Fruit fly (Drosophila melanogaster) whole organism, pupa: ENCODE data around the gene side-III.

ENCODE experiments used
- CG10348 ChIP-seq: fragments of 200-800 bp; sonication (Bioruptor generic); IDR thresholded peaks from 2 replicates; pipeline ENCODE4 v1.3.6; 2022; ENCODE audit warnings: missing biosample characterization, missing genetic modification characterization
- CG12605 ChIP-seq: fragments of 200-800 bp; sonication (Bioruptor generic); IDR thresholded peaks from 2 replicates; pipeline ENCODE4 v1.3.6; 2022; ENCODE audit warnings: missing biosample characterization, missing genetic modification characterization
- CG13204 ChIP-seq: fragments of 200-800 bp; sonication (Bioruptor generic); optimal IDR thresholded peaks from 2 replicates; lab custom pipeline; 2018; ENCODE audit warnings: missing biosample characterization, mild to moderate bottlenecking, missing genetic modification characterization, moderate library complexity
- CG14655 ChIP-seq: fragments of 200-800 bp; sonication (Bioruptor generic); optimal IDR thresholded peaks from 3 replicates; lab custom pipeline; 2017; ENCODE audit warnings: mild to moderate bottlenecking, missing biosample characterization, missing genetic modification reagents, missing genetic modification characterization
- CG15710 ChIP-seq: fragments of 200-800 bp; sonication (Bioruptor generic); optimal IDR thresholded peaks from 2 replicates; lab custom pipeline; 2018; ENCODE audit warnings: missing biosample characterization, mild to moderate bottlenecking, missing genetic modification characterization, moderate library complexity
- CG17806 ChIP-seq: fragments of 200-800 bp; sonication (Bioruptor generic); optimal IDR thresholded peaks from 2 replicates; lab custom pipeline; 2018; ENCODE audit warnings: missing biosample characterization, mild to moderate bottlenecking, missing genetic modification characterization, moderate library complexity
- CG32121 ChIP-seq: fragments of 200-800 bp; sonication (Bioruptor generic); IDR thresholded peaks from 2 replicates; pipeline ENCODE4 v1.3.6; 2022; ENCODE audit warnings: missing biosample characterization, missing genetic modification characterization
- CG34367 ChIP-seq: fragments of 200-800 bp; sonication (Bioruptor generic); optimal IDR thresholded peaks from 2 replicates; lab custom pipeline; 2018; ENCODE audit warnings: missing biosample characterization, mild to moderate bottlenecking, missing genetic modification characterization
- CG4496 ChIP-seq: fragments of 200-800 bp; sonication (Bioruptor generic); IDR thresholded peaks from 3 replicates; pipeline ENCODE4 v1.3.6; 2022; ENCODE audit warnings: missing biosample characterization, missing genetic modification characterization
- CG8159 ChIP-seq: fragments of 200-800 bp; sonication (Bioruptor generic); optimal IDR thresholded peaks from 3 replicates; lab custom pipeline; 2018; ENCODE audit warnings: missing biosample characterization, mild to moderate bottlenecking, missing genetic modification characterization, moderate library complexity
- CG8301 ChIP-seq: fragments of 200-800 bp; sonication (Bioruptor generic); optimal IDR thresholded peaks from 2 replicates; lab custom pipeline; 2018; ENCODE audit warnings: missing biosample characterization, mild to moderate bottlenecking, missing genetic modification characterization
- CG9948 ChIP-seq: fragments of 200-800 bp; sonication (Bioruptor generic); optimal IDR thresholded peaks from 2 replicates; lab custom pipeline; 2018; ENCODE audit warnings: missing biosample characterization, mild to moderate bottlenecking, missing genetic modification characterization, moderate library complexity
- D1 ChIP-seq: fragments of 200-800 bp; sonication (Bioruptor generic); optimal IDR thresholded peaks from 2 replicates; lab custom pipeline; 2018; ENCODE audit warnings: missing biosample characterization, mild to moderate bottlenecking, missing genetic modification characterization, moderate library complexity
- EcR ChIP-seq: fragments of 200-800 bp; sonication (Bioruptor generic); optimal IDR thresholded peaks from 3 replicates; lab custom pipeline; 2019; ENCODE audit warnings: missing biosample characterization, missing genetic modification characterization, mild to moderate bottlenecking, moderate library complexity, missing genetic modification reagents
- Ets98B ChIP-seq: fragments of 200-800 bp; sonication (Bioruptor generic); IDR thresholded peaks from 2 replicates; pipeline ENCODE4 v1.3.6; 2022; ENCODE audit warnings: missing biosample characterization, missing genetic modification characterization
- Pif1A ChIP-seq: fragments of 200-800 bp; sonication (Bioruptor generic); optimal IDR thresholded peaks from 3 replicates; lab custom pipeline; 2016; ENCODE audit warnings: missing biosample characterization, missing genetic modification characterization
- Pif1B ChIP-seq: fragments of 200-800 bp; sonication (Bioruptor generic); optimal IDR thresholded peaks from 3 replicates; lab custom pipeline; 2016; ENCODE audit warnings: missing biosample characterization, missing genetic modification characterization
- Snoo ChIP-seq: fragments of 200-800 bp; sonication (Bioruptor generic); optimal IDR thresholded peaks from 3 replicates; lab custom pipeline; 2017; ENCODE audit warnings: missing biosample characterization, mild to moderate bottlenecking, missing genetic modification characterization, inconsistent platforms
- fd96Ca ChIP-seq: fragments of 200-800 bp; sonication (Bioruptor generic); IDR thresholded peaks from 3 replicates; pipeline ENCODE4 v1.3.6; 2022; ENCODE audit warnings: missing biosample characterization, missing genetic modification characterization
- gl ChIP-seq: fragments of 200-800 bp; sonication (Bioruptor generic); optimal IDR thresholded peaks from 2 replicates; lab custom pipeline; 2018; ENCODE audit warnings: missing biosample characterization, mild to moderate bottlenecking, missing genetic modification characterization
- rn ChIP-seq: fragments of 200-800 bp; sonication (Bioruptor generic); IDR thresholded peaks from 2 replicates; pipeline ENCODE4 v1.3.6; 2022; ENCODE audit warnings: missing biosample characterization, missing genetic modification characterization

The side-III gene

DNA sequence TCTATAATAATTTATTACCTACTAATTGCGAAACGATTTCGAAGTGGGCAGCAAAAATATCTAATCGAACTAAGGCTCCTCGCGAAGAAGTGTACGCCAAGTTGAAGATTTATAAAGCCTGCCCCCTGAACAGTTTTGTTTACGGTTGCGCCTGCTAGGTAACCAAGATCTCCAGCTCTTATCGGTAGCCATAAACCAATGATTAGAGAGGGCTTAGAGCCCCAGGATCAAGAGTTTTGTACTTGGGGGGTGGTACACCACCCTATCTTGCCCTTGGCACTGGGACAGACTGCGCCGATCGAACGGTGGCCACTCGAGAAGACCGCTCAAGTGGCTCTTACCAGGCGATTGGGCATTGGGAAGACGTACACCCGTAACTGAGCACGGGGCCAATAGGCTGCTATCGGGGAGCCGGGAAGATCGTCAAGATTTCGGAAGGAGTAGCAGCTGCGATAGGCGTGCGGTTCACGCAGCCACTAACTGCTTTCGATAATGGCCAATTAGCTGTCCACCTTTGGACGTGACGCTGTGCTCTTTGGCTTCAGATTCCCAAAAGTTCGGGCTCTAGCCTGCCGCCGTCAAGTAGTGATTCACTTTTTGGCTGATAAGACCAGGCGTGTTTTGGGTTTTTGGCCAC is 126.9 kb downstream of the side-III start:
- TF ChIP-seq CG12605 (GFP tag; lab: Robert Waterston, UW), result no peak
- no peak for TF ChIP-seq Snoo (tag; lab: Kevin White, UChicago)
- TF ChIP-seq CG17806 (tag; lab: Kevin White, UChicago), result no peak
- TF ChIP-seq CG9948 (tag; lab: Kevin White, UChicago), result no peak
- TF ChIP-seq CG32121 (GFP tag; lab: Robert Waterston, UW), result no peak
- TF ChIP-seq D1, result no peak
- TF ChIP-seq CG13204 (GFP tag; lab: Kevin White, UChicago), result no peak
- no peak for TF ChIP-seq CG14655 (GFP tag; lab: Kevin White, UChicago)
- no peak for TF ChIP-seq fd96Ca (GFP tag; lab: Robert Waterston, UW)
- no peak for TF ChIP-seq Pif1B (GFP tag; lab: Kevin White, UChicago)
- TF ChIP-seq Pif1A (GFP tag; lab: Kevin White, UChicago), result no peak
- TF ChIP-seq EcR, result no peak
- TF ChIP-seq CG10348 (GFP tag; lab: Robert Waterston, UW), result no peak
- no peak for TF ChIP-seq CG4496
- TF ChIP-seq gl, result no peak
- no peak for TF ChIP-seq CG8301
- TF ChIP-seq rn, result no peak
- no peak for TF ChIP-seq CG8159 (tag; lab: Kevin White, UChicago)
- TF ChIP-seq Ets98B (GFP tag; lab: Robert Waterston, UW), result no peak
- TF ChIP-seq CG34367 (tag; lab: Kevin White, UChicago), result no peak

DNA sequence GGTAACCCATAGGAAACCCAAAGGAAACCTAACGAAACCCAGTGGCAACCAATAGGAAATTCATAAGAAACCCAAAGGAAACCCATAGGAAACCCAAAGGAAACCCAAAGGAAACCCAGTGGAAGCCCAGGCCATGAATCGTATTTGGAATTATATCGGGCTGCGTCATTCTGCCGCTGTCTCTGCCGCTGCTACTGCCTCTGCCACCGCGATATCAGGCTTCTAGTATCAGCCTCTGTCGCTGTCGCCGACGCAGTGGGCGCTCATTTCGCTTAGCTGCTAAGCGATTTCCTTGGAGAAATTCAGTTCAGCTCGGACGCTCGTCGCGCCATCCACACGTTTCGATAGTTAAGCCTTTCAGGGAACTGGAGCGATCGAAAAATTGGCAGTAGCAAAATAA is 128.0 kb downstream of the side-III start, which contains the start of gene CG1208:
Gene CG1208, plus strand, starts transcription at position 301 of the 400 bp plus-strand sequence.
- TF ChIP-seq Pif1B (GFP tag; lab: Kevin White, UChicago), result no peak
- TF ChIP-seq CG9948 (tag; lab: Kevin White, UChicago), result no peak
- TF ChIP-seq CG12605 (GFP tag; lab: Robert Waterston, UW), result no peak
- TF ChIP-seq Snoo (tag; lab: Kevin White, UChicago), result no peak
- no peak for TF ChIP-seq CG17806 (tag; lab: Kevin White, UChicago)
- TF ChIP-seq CG32121 (GFP tag; lab: Robert Waterston, UW), result no peak
- TF ChIP-seq CG14655 (GFP tag; lab: Kevin White, UChicago), result no peak
- no peak for TF ChIP-seq D1
- no peak for TF ChIP-seq EcR
- no peak for TF ChIP-seq CG13204 (GFP tag; lab: Kevin White, UChicago)

DNA sequence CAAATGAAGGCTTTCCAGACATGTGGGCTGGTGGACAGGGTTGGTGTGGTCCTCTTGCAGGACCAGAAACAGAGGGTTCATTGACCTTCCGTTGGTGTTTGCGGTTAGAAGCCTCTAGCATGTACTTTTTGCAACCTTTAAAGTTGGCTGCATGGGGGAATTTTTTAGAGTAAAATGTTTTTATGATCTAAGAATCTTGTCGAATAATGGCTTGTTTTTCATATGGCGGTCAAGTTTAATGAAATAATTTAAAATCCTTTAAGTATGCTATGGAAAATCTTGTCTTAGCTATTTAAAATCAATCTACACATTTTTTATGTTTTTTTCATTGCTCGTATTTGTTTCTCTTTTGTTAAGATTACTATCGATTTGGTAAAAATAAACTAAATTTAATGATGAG is 129.6 kb downstream of the side-III start, which contains the start of gene glob3:
Gene glob3, plus strand, starts transcription at position 301 of the 400 bp plus-strand sequence.
- TF ChIP-seq gl (no peak), CG12605 (GFP tag; lab: Robert Waterston, UW) (no peak), EcR (no peak), CG13204 (GFP tag; lab: Kevin White, UChicago) (no peak), Ets98B (GFP tag; lab: Robert Waterston, UW) (no peak), CG4496 (no peak), CG9948 (tag; lab: Kevin White, UChicago) (no peak)

DNA sequence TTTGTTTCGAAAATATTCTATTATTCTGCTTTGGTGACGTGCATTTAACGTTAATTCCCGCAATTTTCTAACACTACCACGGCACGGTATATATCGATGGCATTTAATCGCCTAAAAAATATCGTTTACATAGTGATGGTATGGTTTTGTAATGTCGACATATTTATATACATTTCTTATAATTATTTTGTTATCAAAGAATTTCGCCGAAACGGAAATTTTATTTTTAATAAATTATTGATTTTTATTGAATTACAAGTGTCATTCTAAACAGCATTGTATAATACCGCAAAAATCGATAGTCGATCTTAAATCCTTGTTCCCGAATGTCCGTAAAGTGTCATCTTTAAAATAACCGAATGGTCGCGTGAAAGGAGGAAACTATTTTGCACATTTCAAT is 134.9 kb downstream of the side-III start, which contains the start of the genes Sec20 and dgrn:
Gene Sec20, minus strand, starts transcription at position 77 of the 400 bp plus-strand sequence.
Gene dgrn, plus strand, starts transcription at position 160 of the 400 bp plus-strand sequence.
- TF ChIP-seq Pif1B (GFP tag; lab: Kevin White, UChicago) (peak; percentile 55), Snoo (tag; lab: Kevin White, UChicago) (peak; percentile 48), CG14655 (GFP tag; lab: Kevin White, UChicago) (no peak), Pif1A (GFP tag; lab: Kevin White, UChicago) (no peak), CG8301 (no peak), CG15710 (tag; lab: Kevin White, UChicago) (peak; percentile 60), CG8159 (tag; lab: Kevin White, UChicago) (peak; percentile 66), gl (no peak), CG17806 (tag; lab: Kevin White, UChicago) (peak; percentile 55), Ets98B (GFP tag; lab: Robert Waterston, UW) (peak; percentile 22; the same call in 1 of the 2 replicates), rn (no peak), CG34367 (tag; lab: Kevin White, UChicago) (peak; percentile 25), CG9948 (tag; lab: Kevin White, UChicago) (peak; percentile 43), CG32121 (GFP tag; lab: Robert Waterston, UW) (no peak; the same call in 1 of the 2 replicates)
- TF ChIP-seq, all 21 proteins: peak for 8

DNA sequence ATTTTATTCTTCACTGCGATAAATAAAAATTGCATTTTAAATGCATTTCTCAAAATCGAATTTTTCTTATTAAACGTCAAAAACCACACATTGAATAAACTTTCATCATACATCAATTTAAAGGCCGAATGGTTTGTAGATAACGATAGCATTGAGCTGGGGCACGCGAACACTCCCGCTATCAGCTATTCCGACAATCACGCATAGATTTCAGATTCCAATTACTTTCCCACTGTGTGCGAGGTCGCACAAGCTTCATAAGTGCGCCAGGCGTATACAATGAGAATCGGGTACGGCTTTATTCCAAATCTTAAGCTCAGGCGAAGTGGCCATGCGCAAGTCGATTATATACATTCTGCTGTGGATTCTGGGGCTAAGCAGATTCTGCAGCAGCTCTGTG is 137.6 kb downstream of the side-III start, which contains the start of gene CG46303:
Gene CG46303, plus strand, starts transcription at position 223 of the 400 bp plus-strand sequence.
- TF ChIP-seq CG32121 (GFP tag; lab: Robert Waterston, UW) (no peak), Pif1B (GFP tag; lab: Kevin White, UChicago) (no peak), rn (no peak), CG13204 (GFP tag; lab: Kevin White, UChicago) (no peak), Ets98B (GFP tag; lab: Robert Waterston, UW) (no peak), CG15710 (tag; lab: Kevin White, UChicago) (no peak), CG4496 (no peak), gl (no peak), CG8301 (no peak), fd96Ca (GFP tag; lab: Robert Waterston, UW) (no peak), CG9948 (tag; lab: Kevin White, UChicago) (no peak), CG14655 (GFP tag; lab: Kevin White, UChicago) (no peak), CG8159 (tag; lab: Kevin White, UChicago) (no peak), D1 (no peak), CG10348 (GFP tag; lab: Robert Waterston, UW) (no peak), Snoo (tag; lab: Kevin White, UChicago) (no peak), CG17806 (tag; lab: Kevin White, UChicago) (no peak), CG12605 (GFP tag; lab: Robert Waterston, UW) (no peak), CG34367 (tag; lab: Kevin White, UChicago) (no peak), EcR (no peak)
